Fruit fly (Drosophila melanogaster) whole organism, pupa: ENCODE results near the gene CG10841.

Experiments used
- CG13204 ChIP-seq: fragments of 200-800 bp; sonication (Bioruptor generic); optimal IDR thresholded peaks from 2 replicates; lab custom pipeline; 2018; ENCODE audit warnings: missing biosample characterization, mild to moderate bottlenecking, missing genetic modification characterization, moderate library complexity
- CG34367 ChIP-seq: fragments of 200-800 bp; sonication (Bioruptor generic); optimal IDR thresholded peaks from 2 replicates; lab custom pipeline; 2018; ENCODE audit warnings: missing biosample characterization, mild to moderate bottlenecking, missing genetic modification characterization
- EcR ChIP-seq: fragments of 200-800 bp; sonication (Bioruptor generic); optimal IDR thresholded peaks from 3 replicates; lab custom pipeline; 2019; ENCODE audit warnings: missing biosample characterization, missing genetic modification characterization, mild to moderate bottlenecking, moderate library complexity, missing genetic modification reagents
- Pif1A ChIP-seq: fragments of 200-800 bp; sonication (Bioruptor generic); optimal IDR thresholded peaks from 3 replicates; lab custom pipeline; 2016; ENCODE audit warnings: missing biosample characterization, missing genetic modification characterization
- Pif1B ChIP-seq: fragments of 200-800 bp; sonication (Bioruptor generic); optimal IDR thresholded peaks from 3 replicates; lab custom pipeline; 2016; ENCODE audit warnings: missing biosample characterization, missing genetic modification characterization
- gl ChIP-seq: fragments of 200-800 bp; sonication (Bioruptor generic); optimal IDR thresholded peaks from 2 replicates; lab custom pipeline; 2018; ENCODE audit warnings: missing biosample characterization, mild to moderate bottlenecking, missing genetic modification characterization

dm6 chr3R:13646729-13647633 lies 15.2 kb downstream of the CG10841 start, which contains the start of gene rin:
- TF ChIP-seq EcR (peak; percentile 61), CG34367 (tag; lab: Kevin White, UChicago) (peak; percentile 59), gl (tag; lab: Kevin White, UChicago) (peak; percentile 78), Pif1B (GFP tag; lab: Kevin White, UChicago) (no peak), Pif1A (GFP tag; lab: Kevin White, UChicago) (peak; percentile 26), CG13204 (peak; percentile 20)
